Fruit fly (Drosophila melanogaster): ENCODE data around the gene Moe.

Gene Moe

dm6 chrX:8861267-8861666 is 36.9 kb downstream of the Moe start (continued):
- TF ChIP-seq CG4318 (GFP tag; optimal IDR thresholded peaks at IDR 0.05) (peak; percentile 87), Gug (GFP tag; IDR thresholded peaks at IDR 0.05) (peak; percentile 85), Hr4 (GFP tag; optimal IDR thresholded peaks at IDR 0.05) (peak; percentile 92), Sox14 (GFP tag; optimal IDR thresholded peaks at IDR 0.05) (peak; percentile 83), salr (GFP tag; optimal IDR thresholded peaks at IDR 0.05) (peak; percentile 54 to 82), CG8319 (GFP tag; optimal IDR thresholded peaks at IDR 0.05) (peak; percentile 83), CG3032 (tag; optimal IDR thresholded peaks at IDR 0.05) (peak; percentile 65), cyc (GFP tag; optimal IDR thresholded peaks at IDR 0.05) (peak; percentile 84), acj6 (GFP tag; optimal IDR thresholded peaks at IDR 0.05) (peak; percentile 91), CG10631 (GFP tag; optimal IDR thresholded peaks at IDR 0.05) (peak; percentile 85), spab (GFP tag; optimal IDR thresholded peaks at IDR 0.05) (peak; percentile 65), CG16779 (tag; optimal IDR thresholded peaks at IDR 0.05) (peak; percentile 71), Eip93F (GFP tag; optimal IDR thresholded peaks at IDR 0.05) (peak; percentile 69), fkh (GFP tag; optimal IDR thresholded peaks at IDR 0.05) (no peak), CG9139 (GFP tag; optimal IDR thresholded peaks at IDR 0.05) (peak; percentile 66), Lpt (GFP tag; optimal IDR thresholded peaks at IDR 0.05) (peak; percentile 90), CG1621 (tag; optimal IDR thresholded peaks at IDR 0.05) (peak; percentile 64), Eip78C (GFP tag) (peak; percentile 98), esn (GFP tag; optimal IDR thresholded peaks at IDR 0.05) (peak; percentile 91), CG6276 (GFP tag; optimal IDR thresholded peaks at IDR 0.05) (peak; percentile 92), Hr39 (GFP tag; optimal IDR thresholded peaks at IDR 0.05) (peak; percentile 87), Ets21C (GFP tag; optimal IDR thresholded peaks at IDR 0.05) (peak; percentile 80)

- TF ChIP-seq CG16779 (tag; optimal IDR thresholded peaks at IDR 0.05) (no peak), Met (GFP tag; optimal IDR thresholded peaks at IDR 0.05) (no peak), ss (GFP tag; optimal IDR thresholded peaks at IDR 0.05) (no peak), CG8319 (GFP tag; optimal IDR thresholded peaks at IDR 0.05) (no peak), fd59A (GFP tag; optimal IDR thresholded peaks at IDR 0.05) (no peak), CG11902 (GFP tag; optimal IDR thresholded peaks at IDR 0.05) (no peak), cyc (GFP tag; optimal IDR thresholded peaks at IDR 0.05) (no peak), Ets21C (GFP tag; optimal IDR thresholded peaks at IDR 0.05) (no peak), CG8119 (GFP tag; IDR thresholded peaks at IDR 0.05) (no peak)
Observed at dm6 chrX:8859517-8859916, 38.6 kb downstream of the Moe start.

dm6 chrX:8858679-8859078 is 39.5 kb downstream of the Moe start:
- TF ChIP-seq CG1621 (tag; optimal IDR thresholded peaks at IDR 0.05) = no peak
- TF ChIP-seq Ets21C (GFP tag; optimal IDR thresholded peaks at IDR 0.05) = no peak
- no peak for TF ChIP-seq Met (GFP tag; optimal IDR thresholded peaks at IDR 0.05)
- no peak for TF ChIP-seq CG11294 (GFP tag; IDR thresholded peaks at IDR 0.05)
- no peak for TF ChIP-seq spab (GFP tag; optimal IDR thresholded peaks at IDR 0.05)
- no peak for TF ChIP-seq CG6854 (GFP tag; optimal IDR thresholded peaks at IDR 0.05)
- peak; percentile 54 for TF ChIP-seq fkh (GFP tag; optimal IDR thresholded peaks at IDR 0.05)
- TF ChIP-seq Eip78C (GFP tag) = peak; percentile 26
- TF ChIP-seq CG7368 (GFP tag; optimal IDR thresholded peaks at IDR 0.05) = no peak
- TF ChIP-seq CG4318 (GFP tag; optimal IDR thresholded peaks at IDR 0.05) = no peak
- no peak for TF ChIP-seq salr (GFP tag; optimal IDR thresholded peaks at IDR 0.05)

dm6 chrX:8857098-8857724 is 40.9 kb downstream of the Moe start:
- TF ChIP-seq CG3032 (tag; optimal IDR thresholded peaks at IDR 0.05) = no peak
- peak; percentile 80 for TF ChIP-seq Met (GFP tag; optimal IDR thresholded peaks at IDR 0.05)
- TF ChIP-seq fkh (GFP tag; optimal IDR thresholded peaks at IDR 0.05) = peak; percentile 46
- TF ChIP-seq Ets21C (GFP tag; optimal IDR thresholded peaks at IDR 0.05) = no peak
- peak in 1 of 2 experiments; percentile 27 for TF ChIP-seq ss (GFP tag; optimal IDR thresholded peaks at IDR 0.05)
- no peak for TF ChIP-seq CG11762 (GFP tag; optimal IDR thresholded peaks at IDR 0.05; ENCODE audit: insufficient read depth)
- peak; percentile 24 for TF ChIP-seq dsx (GFP tag; optimal IDR thresholded peaks at IDR 0.05; ENCODE audit: poor library complexity, severe bottlenecking)
- 0 out of 3 replicates have a peak, but pooled peaks have one; percentile 15 for TF ChIP-seq eg (GFP tag; IDR thresholded peaks at IDR 0.05)
- TF ChIP-seq Eip75B (GFP tag; optimal IDR thresholded peaks at IDR 0.05) = peak; percentile 7
- no peak for TF ChIP-seq dac (GFP tag; optimal IDR thresholded peaks at IDR 0.05)
- TF ChIP-seq CG1621 (tag; optimal IDR thresholded peaks at IDR 0.05) = no peak
- TF ChIP-seq svp (GFP tag) = peak; percentile 85
- peak; percentile 88 for TF ChIP-seq Eip78C (GFP tag)
- no peak for TF ChIP-seq achi (GFP tag; optimal IDR thresholded peaks at IDR 0.05)

Measured in whole organism, prepupa.